Fruit fly (Drosophila melanogaster): ENCODE measurements around the gene Gas8.

The Gas8 gene

dm6 chrX:3470467-3471079 is 34.1 kb downstream of the Gas8 start:
- peak; percentile 55 for TF ChIP-seq CG17801 (GFP tag; optimal IDR thresholded peaks at IDR 0.05; ENCODE audit: partially characterized antibody)

- TF ChIP-seq CG17801 (GFP tag; optimal IDR thresholded peaks at IDR 0.05; ENCODE audit: partially characterized antibody) = no peak
Measured at dm6 chrX:3465551-3465950, 39.1 kb downstream of the Gas8 start.

- TF ChIP-seq CG17801 (GFP tag; optimal IDR thresholded peaks at IDR 0.05; ENCODE audit: partially characterized antibody) = no peak
Measured at dm6 chrX:3463944-3464343, 40.7 kb downstream of the Gas8 start, which contains the start of gene CG16781. TSS of gene CG16781 (minus strand) at chrX:3464044.

dm6 chrX:3460140-3460642 is 44.5 kb downstream of the Gas8 start, which contains the start of the genes CG16782 and CG10801:
TSS of gene CG16782 (minus strand) at chrX:3460240.
TSS of gene CG10801 (plus strand) at chrX:3460592.
- TF ChIP-seq CG17801 (GFP tag; optimal IDR thresholded peaks at IDR 0.05; ENCODE audit: partially characterized antibody) = no peak

DNA sequence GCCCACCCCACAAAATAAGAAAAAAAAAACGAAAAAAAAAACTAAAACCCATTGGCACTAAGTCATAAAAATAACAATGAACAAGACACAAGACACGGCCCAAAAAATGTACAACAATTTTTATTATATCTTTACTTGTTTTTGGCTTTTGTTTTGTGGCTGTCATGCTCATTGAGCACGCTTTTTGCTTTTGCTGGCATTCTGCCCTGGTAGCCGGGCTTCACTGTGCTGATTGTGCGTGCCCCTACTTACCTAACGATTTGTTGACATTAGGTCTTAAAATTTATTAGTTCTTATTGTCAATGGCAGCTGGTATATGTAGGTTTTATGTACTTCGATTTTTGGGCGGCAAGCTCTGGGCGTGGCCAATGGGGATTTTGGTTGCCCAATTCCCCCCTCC is 46.2 kb downstream of the Gas8 start:
- TF ChIP-seq CG17801 (GFP tag; optimal IDR thresholded peaks at IDR 0.05; ENCODE audit: partially characterized antibody) = peak; percentile 14

DNA sequence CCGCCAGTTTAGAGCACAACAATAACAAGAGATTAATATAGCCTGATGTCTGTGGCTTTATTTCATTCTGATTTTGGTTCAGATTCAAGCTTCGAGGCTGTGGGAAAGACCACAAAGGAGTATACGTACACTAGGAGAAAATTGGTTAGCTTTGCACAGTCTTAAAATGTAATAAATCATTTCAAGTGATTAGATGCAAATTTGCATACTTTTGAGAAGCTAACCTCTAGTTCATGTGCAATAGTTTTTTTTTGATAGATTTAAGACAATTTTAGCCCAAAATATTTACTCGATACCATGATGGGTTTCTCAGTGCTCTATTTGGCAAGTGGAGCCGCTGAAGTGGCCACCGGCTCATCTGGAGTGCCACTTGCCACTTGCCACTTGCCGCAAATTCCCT is 47.1 kb downstream of the Gas8 start:
- TF ChIP-seq CG17801 (GFP tag; optimal IDR thresholded peaks at IDR 0.05; ENCODE audit: partially characterized antibody) = no peak

DNA sequence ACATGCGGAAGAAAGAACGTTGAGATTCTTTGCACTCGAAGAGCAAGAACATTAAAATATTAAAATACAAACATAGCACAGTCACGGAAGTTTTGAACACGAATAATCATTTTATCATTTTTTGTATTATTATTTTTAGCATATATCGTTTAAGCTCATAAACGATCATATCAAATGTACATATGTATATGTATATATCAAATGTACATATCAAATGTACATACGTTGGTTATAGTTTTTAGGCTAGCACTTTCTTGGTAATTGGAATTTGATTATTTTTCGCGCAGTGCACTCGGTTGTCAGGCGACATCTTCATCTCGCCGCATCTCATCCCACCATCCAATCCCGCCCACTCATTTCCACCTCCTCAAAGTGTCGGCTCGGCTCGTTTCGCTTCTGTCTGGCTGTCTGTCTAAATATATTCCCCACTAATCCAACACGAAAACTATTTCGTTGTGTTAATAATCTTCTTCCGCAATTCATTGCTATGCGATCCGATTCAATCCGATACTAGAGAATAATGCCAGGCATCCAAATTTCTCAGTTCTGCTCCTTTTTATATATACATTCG is 49.1 kb downstream of the Gas8 start:
- no peak for TF ChIP-seq CG17801 (GFP tag; optimal IDR thresholded peaks at IDR 0.05; ENCODE audit: partially characterized antibody)

DNA sequence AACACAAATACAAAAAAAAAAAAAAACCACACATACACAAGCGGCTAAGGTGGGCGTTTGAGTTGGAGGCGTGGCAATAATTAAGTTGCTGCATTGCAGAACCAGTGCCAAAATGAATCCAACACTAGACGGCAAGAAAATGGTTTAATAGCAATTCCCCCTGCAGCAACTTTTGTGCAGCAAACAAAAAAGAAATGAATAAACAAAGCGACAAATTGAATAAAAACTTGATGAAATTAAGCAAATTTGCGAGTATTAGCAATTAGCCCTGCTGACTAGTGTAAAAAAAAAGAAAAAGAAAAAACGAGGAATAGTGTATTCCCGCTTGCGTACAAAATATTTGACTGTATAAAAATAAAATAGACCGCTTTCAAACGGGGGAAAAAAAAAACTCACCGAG is 49.9 kb downstream of the Gas8 start:
- no peak for TF ChIP-seq CG17801 (GFP tag; optimal IDR thresholded peaks at IDR 0.05; ENCODE audit: partially characterized antibody)

- no peak for TF ChIP-seq CG17801 (GFP tag; optimal IDR thresholded peaks at IDR 0.05; ENCODE audit: partially characterized antibody)
Measured at dm6 chrX:3453038-3453819, 51.4 kb downstream of the Gas8 start.

- TF ChIP-seq CG17801 (GFP tag; optimal IDR thresholded peaks at IDR 0.05; ENCODE audit: partially characterized antibody) = no peak
Measured at dm6 chrX:3451916-3452315, 52.7 kb downstream of the Gas8 start.

- no peak for TF ChIP-seq CG17801 (GFP tag; optimal IDR thresholded peaks at IDR 0.05; ENCODE audit: partially characterized antibody)
Measured at dm6 chrX:3451250-3451786, 53.3 kb downstream of the Gas8 start.

- no peak for TF ChIP-seq CG17801 (GFP tag; optimal IDR thresholded peaks at IDR 0.05; ENCODE audit: partially characterized antibody)
Measured at dm6 chrX:3448893-3449394, 55.7 kb downstream of the Gas8 start, which contains the start of gene CG12535. TSS of gene CG12535 (minus strand) at chrX:3448943.

DNA sequence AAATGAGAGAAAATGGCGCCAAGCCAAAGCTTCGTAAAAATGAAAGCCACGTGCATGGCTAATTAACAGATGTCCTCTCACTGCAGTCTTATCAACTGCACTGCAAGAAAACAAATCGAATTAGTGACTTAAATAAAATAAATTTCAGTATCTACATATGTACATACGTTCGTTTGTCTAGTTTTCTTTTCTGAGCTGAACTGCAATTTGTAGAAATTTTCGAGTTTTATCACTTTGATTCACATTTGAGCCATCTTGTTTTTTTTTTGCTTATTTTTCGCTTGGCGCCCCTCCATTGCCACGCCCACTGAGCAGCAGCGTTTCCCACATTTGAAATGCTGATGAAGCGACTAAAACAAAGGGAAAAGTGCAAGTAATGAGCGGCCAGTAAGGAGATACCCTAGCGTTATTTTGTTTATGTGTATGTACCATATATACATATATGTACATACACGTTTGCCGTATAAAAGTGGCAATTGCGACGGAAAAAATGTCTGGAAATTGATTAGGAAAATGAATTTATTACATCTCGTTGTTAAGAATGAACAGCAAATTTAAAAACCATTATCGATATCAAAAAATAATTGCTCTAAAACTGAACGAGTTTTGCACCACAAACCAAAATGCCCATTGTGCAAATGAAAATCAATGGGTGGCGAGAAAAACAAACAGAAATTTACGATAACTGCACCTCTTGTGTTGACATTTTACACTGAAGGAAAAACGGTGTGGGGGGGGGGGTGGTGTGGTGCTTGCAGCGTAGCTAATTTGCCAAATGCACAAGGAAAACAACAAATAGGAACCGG is 56.7 kb downstream of the Gas8 start:
- peak; percentile 64 for TF ChIP-seq CG17801 (GFP tag; optimal IDR thresholded peaks at IDR 0.05; ENCODE audit: partially characterized antibody)

DNA sequence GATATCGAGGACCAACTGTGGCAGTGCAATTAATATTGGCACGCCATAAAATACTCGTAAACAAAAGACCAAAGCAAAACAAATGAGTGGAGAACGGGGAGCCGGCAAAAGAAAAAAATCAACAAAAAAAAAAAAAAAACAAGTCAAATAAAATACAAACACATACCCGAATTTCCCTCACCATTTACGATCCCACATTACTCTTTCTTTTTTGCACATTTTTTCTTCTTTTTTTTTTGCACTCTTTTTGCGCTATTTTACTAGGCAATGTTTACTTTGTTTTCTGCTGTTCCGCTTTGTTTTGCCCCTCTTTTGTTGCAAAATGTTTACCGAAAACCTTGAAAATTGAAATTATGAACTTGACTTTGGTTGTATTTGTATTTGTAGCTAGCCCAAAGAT is 58.0 kb downstream of the Gas8 start:
- TF ChIP-seq CG17801 (GFP tag; optimal IDR thresholded peaks at IDR 0.05; ENCODE audit: partially characterized antibody) = peak; percentile 81
